Worm (Caenorhabditis elegans) whole organism, L1 larva: ENCODE results near the gene F13C5.1.

ENCODE experiments used
- nhr-47 ChIP-seq: sonication (generic microtip); optimal IDR thresholded peaks from 2 replicates; lab custom pipeline; 2016; ENCODE audit warnings: mild to moderate bottlenecking, missing genetic modification characterization, moderate library complexity, missing compliant biosample characterization
- pqm-1 ChIP-seq: sonication (generic microtip); optimal IDR thresholded peaks from 3 replicates; lab custom pipeline; 2017; ENCODE audit warnings: missing biosample characterization, missing genetic modification characterization
- unc-62 ChIP-seq: fragments of 150-350 bp; optimal IDR thresholded peaks from 2 replicates; lab custom pipeline; 2014; ENCODE audit warnings: missing biosample characterization, missing genetic modification reagents, missing genetic modification characterization

- TF ChIP-seq unc-62 = no peak
- TF ChIP-seq pqm-1 (tag; lab: Kevin White, UChicago) = no peak
- no peak for TF ChIP-seq nhr-47 (tag; lab: Kevin White, UChicago)
These were observed at the start of gene F13C5.1 for ce11 chrX:601860-602259.
